Fruit fly (Drosophila melanogaster): ENCODE measurements around the gene mus81.

Gene mus81

DNA sequence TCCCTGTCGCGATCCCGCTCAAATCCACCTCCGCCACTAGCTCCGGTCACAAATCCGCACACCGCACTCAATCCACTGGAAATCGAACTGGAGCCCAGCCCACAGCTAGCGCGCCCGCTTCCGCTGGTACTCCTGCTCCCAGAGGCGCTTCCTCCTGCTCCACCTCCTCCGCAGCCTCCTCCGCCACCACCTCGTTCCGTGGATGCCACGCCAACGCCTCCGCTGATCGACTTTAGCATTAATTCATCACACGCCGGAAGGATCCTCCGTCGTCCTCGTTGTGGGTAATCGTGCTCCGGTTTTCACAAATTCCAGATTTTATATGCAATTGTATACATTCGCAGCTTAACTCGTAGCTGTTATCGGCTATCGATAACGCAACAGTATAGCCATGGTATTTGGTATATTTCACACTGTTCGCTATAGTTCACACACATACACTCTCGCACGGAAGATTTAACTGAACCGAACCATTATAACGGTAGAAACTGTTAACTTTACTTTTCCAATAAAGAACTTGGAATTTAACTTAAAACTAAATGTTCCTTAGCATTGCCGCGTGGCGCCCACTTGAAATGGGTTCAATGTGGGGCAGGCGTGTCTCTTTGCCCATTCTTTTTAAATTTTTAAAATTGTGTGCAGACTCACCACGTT is 13.5 kb upstream of the mus81 start, which contains the start of gene Lztr1 (continued):
- TF ChIP-seq Asciz (GFP tag; optimal IDR thresholded peaks at IDR 0.05) (no peak), CG15011 (GFP tag; optimal IDR thresholded peaks at IDR 0.05) (no peak), CG8290 (GFP tag; optimal IDR thresholded peaks at IDR 0.05) (no peak), CG8290 (tag; optimal IDR thresholded peaks at IDR 0.05) (no peak), CG14860 (GFP tag; IDR thresholded peaks at IDR 0.05; ENCODE audit: partially characterized antibody) (no peak), CG15073 (GFP tag; optimal IDR thresholded peaks at IDR 0.05) (no peak), CG17829 (tag; optimal IDR thresholded peaks at IDR 0.05) (no peak), Dref (GFP tag; IDR thresholded peaks at IDR 0.05) (peak; percentile 63), CoRest (tag; optimal IDR thresholded peaks at IDR 0.05) (no peak), Sin3A (optimal IDR thresholded peaks at IDR 0.05) (no peak), CG14710 (tag; optimal IDR thresholded peaks at IDR 0.05) (no peak), Opbp (GFP tag; IDR thresholded peaks at IDR 0.05; ENCODE audit: partially characterized antibody) (0 out of 3 replicates have a peak, but pooled peaks have one; percentile 32), Taf1 (GFP tag; IDR thresholded peaks at IDR 0.05) (no peak), amos (GFP tag; IDR thresholded peaks at IDR 0.05; ENCODE audit: partially characterized antibody) (peak; percentile 34; the same call in 1 of the 2 replicates), CG6175 (GFP tag; IDR thresholded peaks at IDR 0.05) (no peak), sens (GFP tag) (peak; percentile 3), aop (GFP tag; IDR thresholded peaks at IDR 0.05) (no peak), knrl (GFP tag; IDR thresholded peaks at IDR 0.05; ENCODE audit: partially characterized antibody) (no peak), grn (GFP tag; optimal IDR thresholded peaks at IDR 0.05) (no peak), Bgb (GFP tag; IDR thresholded peaks at IDR 0.05; ENCODE audit: partially characterized antibody) (0 out of 2 replicates have a peak, but pooled peaks have one; percentile 15), bigmax (GFP tag; optimal IDR thresholded peaks at IDR 0.05) (no peak), croc (GFP tag; conservative IDR thresholded peaks at IDR 0.05) (no peak), dmrt11E (tag; optimal IDR thresholded peaks at IDR 0.05) (no peak), CG8281 (tag; optimal IDR thresholded peaks at IDR 0.05) (no peak), CG7839 (tag; optimal IDR thresholded peaks at IDR 0.05) (no peak), CG31388 (GFP tag; optimal IDR thresholded peaks at IDR 0.05) (no peak), insv (GFP tag; optimal IDR thresholded peaks at IDR 0.05) (no peak), odd (GFP tag; optimal IDR thresholded peaks at IDR 0.05) (no peak), HmgD (GFP tag; optimal IDR thresholded peaks at IDR 0.05) (no peak), crp (GFP tag; optimal IDR thresholded peaks at IDR 0.05) (no peak), MBD-R2 (GFP tag; IDR thresholded peaks at IDR 0.05) (peak; percentile 45), gcm (GFP tag; optimal IDR thresholded peaks at IDR 0.05) (no peak), Med (GFP tag) (peak; percentile 69), CG15514 (GFP tag; optimal IDR thresholded peaks at IDR 0.05) (peak; percentile 95), crol (GFP tag; IDR thresholded peaks at IDR 0.05) (peak; percentile 55; the same call in 1 of the 2 replicates), BEAF-32 (GFP tag; optimal IDR thresholded peaks at IDR 0.05) (peak; percentile 41), MESR4 (GFP tag; optimal IDR thresholded peaks at IDR 0.05) (peak; percentile 77), dysf (GFP tag; IDR thresholded peaks at IDR 0.05) (no peak), cg (GFP tag; optimal IDR thresholded peaks at IDR 0.05) (peak; percentile 52), CG18619 (GFP tag; optimal IDR thresholded peaks at IDR 0.05) (no peak), CHES-1-like (GFP tag; optimal IDR thresholded peaks at IDR 0.05) (peak; percentile 1), CG2116 (GFP tag; optimal IDR thresholded peaks at IDR 0.05) (peak; percentile 14), CG13296 (GFP tag; optimal IDR thresholded peaks at IDR 0.05) (no peak), ato (GFP tag; IDR thresholded peaks at IDR 0.05; ENCODE audit: partially characterized antibody) (0 out of 2 replicates have a peak, but pooled peaks have one; percentile 38), ewg (GFP tag; optimal IDR thresholded peaks at IDR 0.05) (no peak)
